Fruit fly (Drosophila melanogaster): ENCODE results near the gene tth.

- TF ChIP-seq salr (GFP tag; optimal IDR thresholded peaks at IDR 0.05) (no peak), lz (GFP tag; optimal IDR thresholded peaks at IDR 0.05) (peak; percentile 67), Ets96B (tag; optimal IDR thresholded peaks at IDR 0.05) (no peak), Eip75B (GFP tag; optimal IDR thresholded peaks at IDR 0.05) (peak; percentile 52), net (GFP tag; optimal IDR thresholded peaks at IDR 0.05) (peak; percentile 12), topi (GFP tag; optimal IDR thresholded peaks at IDR 0.05) (peak; percentile 74), CG31627 (GFP tag; optimal IDR thresholded peaks at IDR 0.05) (peak; percentile 61)
Observed at dm6 chrX:13568127-13568526, 48.3 kb downstream of the tth start.

Data from whole organism, prepupa.